Worm (Caenorhabditis elegans): Measurements from ENCODE around the gene rap-3.
"Not testable (repeated sequence)": the region's sequence is repeated elsewhere in the genome, so short reads cannot be mapped to it uniquely, and the experiment has no call there.

rap-3 gene

DNA sequence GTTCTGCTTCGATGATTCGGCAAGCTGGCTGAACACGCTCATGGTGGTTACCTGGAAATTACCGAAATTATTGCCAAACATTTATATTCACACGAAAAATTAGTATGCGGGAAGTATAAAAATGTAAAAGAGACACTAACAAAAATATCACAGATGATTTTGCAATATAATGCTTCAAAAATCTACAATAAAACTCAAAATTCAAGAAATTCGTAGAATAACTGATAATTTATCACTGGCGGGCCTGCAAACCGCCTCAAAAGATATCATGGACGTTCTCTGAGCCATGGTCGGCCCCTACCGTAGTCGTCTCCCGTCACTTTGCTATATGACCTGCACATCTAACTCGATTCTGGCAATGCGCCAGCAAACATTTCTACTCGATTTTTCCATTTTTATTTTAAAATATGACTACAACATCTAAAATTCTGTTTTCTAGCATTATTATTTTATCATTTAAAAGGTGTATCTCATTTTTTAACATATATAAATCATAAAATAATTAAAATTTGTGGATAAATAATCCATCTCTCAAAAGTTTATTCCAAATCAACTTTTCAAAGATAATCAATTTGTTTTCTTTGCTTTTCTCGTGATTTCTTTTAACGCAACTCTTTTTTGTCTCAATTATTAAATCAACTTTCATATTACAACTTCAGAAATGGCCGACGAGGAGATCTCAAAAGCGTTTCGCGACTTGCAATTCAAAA is 27.5 kb upstream of the rap-3 start, which contains the start of the genes F01G4.6 and pfd-1 (continued):
- TF ChIP-seq irx-1 (tag; optimal IDR thresholded peaks at IDR 0.05) (peak; percentile 81), elt-2 (tag; optimal IDR thresholded peaks at IDR 0.05) (peak; percentile 84), efl-1 (optimal IDR thresholded peaks at IDR 0.05) (peak; percentile 89 to 92), efl-1 (GFP tag; optimal IDR thresholded peaks at IDR 0.05 in 1 of 2) (peak; percentile 81 to 98), ceh-8 (GFP tag; optimal IDR thresholded peaks at IDR 0.05) (peak; percentile 88), nhr-84 (tag; optimal IDR thresholded peaks at IDR 0.05) (no peak), ceh-90 (tag; optimal IDR thresholded peaks at IDR 0.05) (no peak)

- TF ChIP-seq ceh-63 (GFP tag; optimal IDR thresholded peaks at IDR 0.05): no peak
- no peak for TF ChIP-seq nhr-84 (tag; optimal IDR thresholded peaks at IDR 0.05)
- TF ChIP-seq ztf-4 (tag; optimal IDR thresholded peaks at IDR 0.05): peak; percentile 13
- TF ChIP-seq ama-1 (optimal IDR thresholded peaks at IDR 0.05): peak; percentile 67
- TF ChIP-seq nhr-19 (GFP tag; conservative IDR thresholded peaks at IDR 0.05): peak; percentile 30; the same call in 1 of the 2 replicates
These were observed 26.2 kb upstream of the rap-3 start, which contains the start of gene C08F8.2 for ce11 chrIV:11150844-11151243. Gene C08F8.2 (plus strand): TSS chrIV:11150997.

- TF ChIP-seq Y116A8C.19 (tag; optimal IDR thresholded peaks at IDR 0.05; ENCODE audit: borderline replicate concordance); egl-13 (tag; optimal IDR thresholded peaks at IDR 0.05); aha-1 (tag; optimal IDR thresholded peaks at IDR 0.05): not testable (repeated sequence)
These were observed 22.5 kb upstream of the rap-3 start, which contains the start of gene C08F8.3 for ce11 chrIV:11154425-11155114. Gene C08F8.3 (plus strand): TSS chrIV:11155044.

DNA sequence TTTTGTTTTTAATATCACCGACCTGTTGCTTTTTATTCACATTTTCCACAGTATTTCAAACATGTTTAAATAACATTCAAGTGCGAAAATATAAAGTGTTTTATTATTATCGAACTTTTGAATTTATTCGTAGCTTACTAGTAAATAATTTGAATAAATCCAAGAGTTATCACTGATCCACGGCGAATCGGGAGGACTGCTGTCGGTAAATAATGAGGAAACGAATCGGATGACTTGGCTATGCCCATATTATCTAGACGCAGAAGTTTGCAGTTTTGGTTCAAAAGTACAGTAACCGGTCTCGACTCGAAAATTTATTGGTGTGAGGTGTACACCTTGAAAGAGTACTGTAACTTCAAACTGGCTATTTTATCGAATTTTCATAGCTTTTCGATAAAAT is 20.5 kb upstream of the rap-3 start:
- TF ChIP-seq mdl-1 (tag; optimal IDR thresholded peaks at IDR 0.05): no peak

DNA sequence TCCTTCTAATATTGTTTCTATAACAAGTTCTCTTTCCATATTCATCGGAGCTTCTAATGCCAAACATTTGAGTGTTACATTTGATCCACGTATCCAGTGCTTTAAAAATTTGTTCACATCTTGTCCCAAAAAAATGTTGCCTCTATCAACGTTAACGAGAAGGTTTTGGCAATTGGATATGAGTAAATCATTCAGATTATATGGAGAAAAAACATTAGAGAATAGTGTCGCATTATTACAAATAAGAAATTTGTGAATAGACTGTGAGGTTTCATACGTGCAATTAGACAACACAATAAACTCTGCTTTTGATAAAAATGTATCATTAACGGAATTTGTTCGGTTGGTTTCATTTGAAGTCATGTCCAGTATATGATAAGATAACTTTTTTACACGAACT is 17.2 kb upstream of the rap-3 start, which contains the start of gene mboa-4:
TSS of gene mboa-4 (minus strand) at position 101 of the 400 bp plus-strand sequence.
- no peak for TF ChIP-seq vab-15 (tag; optimal IDR thresholded peaks at IDR 0.05)
- no peak for TF ChIP-seq dsc-1 (tag; optimal IDR thresholded peaks at IDR 0.05)
- TF ChIP-seq C04F5.9 (tag; optimal IDR thresholded peaks at IDR 0.05): no peak
- no peak for TF ChIP-seq ceh-63 (GFP tag; optimal IDR thresholded peaks at IDR 0.05)
- no peak for TF ChIP-seq C34B4.2 (tag; optimal IDR thresholded peaks at IDR 0.05)
- no peak for TF ChIP-seq unc-98 (GFP tag; IDR thresholded peaks at IDR 0.05)
- no peak for TF ChIP-seq nhr-12 (tag; optimal IDR thresholded peaks at IDR 0.05)
- TF ChIP-seq rnt-1 (tag; optimal IDR thresholded peaks at IDR 0.05): no peak
- TF ChIP-seq aha-1 (tag; optimal IDR thresholded peaks at IDR 0.05): no peak
- TF ChIP-seq sox-4 (tag; optimal IDR thresholded peaks at IDR 0.05): no peak
- TF ChIP-seq nhr-28 (tag; optimal IDR thresholded peaks at IDR 0.05): no peak
- TF ChIP-seq aly-2 (tag; optimal IDR thresholded peaks at IDR 0.05): no peak

DNA sequence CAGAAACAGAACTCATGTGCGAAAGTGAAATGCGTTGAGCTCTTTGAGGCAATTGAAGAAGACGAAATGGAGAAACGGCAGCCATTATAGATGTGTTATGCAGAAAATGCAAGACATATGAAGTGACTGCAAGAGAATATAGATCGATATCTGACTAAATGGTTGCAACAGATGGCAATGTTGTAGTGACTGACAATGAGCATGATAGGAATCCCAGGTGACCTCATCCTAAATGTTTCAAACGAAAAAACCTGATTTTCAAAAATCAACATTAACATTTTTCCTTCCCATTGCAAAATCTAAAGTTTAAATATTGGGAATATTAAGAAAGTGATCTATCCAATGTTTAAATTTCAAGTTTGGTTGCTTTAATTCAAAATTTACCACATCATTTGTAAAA is 16.4 kb upstream of the rap-3 start, which contains the start of gene C08F8.15:
TSS of gene C08F8.15 (minus strand) at position 101 of the 400 bp plus-strand sequence.
- TF ChIP-seq efl-1 (optimal IDR thresholded peaks at IDR 0.05) (no peak), efl-1 (GFP tag; optimal IDR thresholded peaks at IDR 0.05 in 1 of 2) (peak in 1 of 2 experiments; percentile 67), nhr-84 (tag; optimal IDR thresholded peaks at IDR 0.05) (no peak)

ce11 chrIV:11162451-11162850 is 14.6 kb upstream of the rap-3 start, which contains the start of gene fbxb-9:
Gene fbxb-9 (minus strand): TSS chrIV:11162551.
- TF ChIP-seq lin-14 (GFP tag; optimal IDR thresholded peaks at IDR 0.05) (no peak), F16B12.6 (tag; optimal IDR thresholded peaks at IDR 0.05) (no peak), zag-1 (tag; optimal IDR thresholded peaks at IDR 0.05) (no peak), nhr-20 (tag; optimal IDR thresholded peaks at IDR 0.05) (no peak), unc-86 (tag; optimal IDR thresholded peaks at IDR 0.05) (no peak), aly-2 (tag; optimal IDR thresholded peaks at IDR 0.05) (no peak), lin-35 (GFP tag; optimal IDR thresholded peaks at IDR 0.05) (no peak), nhr-28 (tag; optimal IDR thresholded peaks at IDR 0.05) (no peak), hlh-4 (tag; optimal IDR thresholded peaks at IDR 0.05) (no peak), elt-3 (tag; optimal IDR thresholded peaks at IDR 0.05) (no peak)

All from whole organism, L1 larva.